Worm (Caenorhabditis elegans) whole organism, L1 larva: Measurements from ENCODE around the gene Y11D7A.5.
"Not testable (repeated sequence)": the region's sequence is repeated elsewhere in the genome, so short reads cannot be mapped to it uniquely, and the experiment has no call there.

Source experiments
- C16A3.4 ChIP-seq: fragments of 150-350 bp; optimal IDR thresholded peaks from 2 replicates; lab custom pipeline; 2014; ENCODE audit warnings: missing biosample characterization, missing genetic modification characterization
- Y116A8C.19 ChIP-seq: sonication (generic microtip); optimal IDR thresholded peaks from 2 replicates; lab custom pipeline; 2016; ENCODE audit warnings: missing compliant biosample characterization, missing genetic modification characterization, borderline replicate concordance
- aly-2 ChIP-seq: fragments of 150-350 bp; optimal IDR thresholded peaks from 2 replicates; lab custom pipeline; 2014; ENCODE audit warnings: missing biosample characterization, missing genetic modification characterization
- blmp-1 ChIP-seq: fragments of 150-350 bp; optimal IDR thresholded peaks from 2 replicates; lab custom pipeline; 2014; ENCODE audit warnings: missing biosample characterization, missing genetic modification characterization
- ceh-63 ChIP-seq: fragments of 200-800 bp; sonication (Bioruptor generic); optimal IDR thresholded peaks from 2 replicates; lab custom pipeline; 2018; ENCODE audit warnings: mild to moderate bottlenecking, missing genetic modification characterization, missing compliant biosample characterization
- ceh-8 ChIP-seq: fragments of 200-800 bp; sonication (Bioruptor generic); optimal IDR thresholded peaks from 2 replicates; lab custom pipeline; 2018; ENCODE audit warnings: mild to moderate bottlenecking, missing genetic modification characterization, moderate library complexity, missing compliant biosample characterization
- ceh-88 ChIP-seq: fragments of 200-800 bp; sonication (Bioruptor generic); IDR thresholded peaks from 2 replicates; pipeline ENCODE4 v1.3.6; 2022; ENCODE audit warnings: missing genetic modification characterization, missing compliant biosample characterization
- efl-1 ChIP-seq, 4 experiments: fragments of 150-350 bp; optimal IDR thresholded peaks in 3 of 4; peaks in 1 of 4; 1 replicate in 1 of 4; 2 replicates in 3 of 4; lab custom pipeline; 2014; ENCODE audit warnings: missing biosample characterization in 2 of 4, missing genetic modification characterization in 2 of 4, missing genetic modification reagents in 2 of 4
- elt-3 ChIP-seq, 6 experiments: fragments of 150-350 bp in 1 of 6; sonication (generic microtip); optimal IDR thresholded peaks; 2 replicates each; lab custom pipeline; 2017 to 2018; ENCODE audit warnings: missing biosample characterization in 6 of 6, missing genetic modification characterization in 6 of 6, inconsistent platforms in 1 of 6
- fkh-4 ChIP-seq: sonication (generic microtip); optimal IDR thresholded peaks from 2 replicates; lab custom pipeline; 2016; ENCODE audit warnings: missing compliant biosample characterization, missing genetic modification characterization, borderline replicate concordance
- fkh-8 ChIP-seq: sonication (generic microtip); optimal IDR thresholded peaks from 2 replicates; lab custom pipeline; 2016; ENCODE audit warnings: mild to moderate bottlenecking, missing genetic modification characterization, missing compliant biosample characterization
- fos-1 ChIP-seq: fragments of 150-350 bp; optimal IDR thresholded peaks from 2 replicates; lab custom pipeline; 2014; ENCODE audit warnings: missing biosample characterization, missing genetic modification characterization
- hlh-4 ChIP-seq: sonication (generic microtip); optimal IDR thresholded peaks from 2 replicates; lab custom pipeline; 2016; ENCODE audit warnings: mild to moderate bottlenecking, missing genetic modification characterization, missing compliant biosample characterization
- hpl-2 ChIP-seq: fragments of 150-350 bp; optimal IDR thresholded peaks from 2 replicates; lab custom pipeline; 2014; ENCODE audit warnings: missing biosample characterization, missing genetic modification reagents, missing genetic modification characterization
- isw-1 ChIP-seq: fragments of 200-800 bp; sonication (Bioruptor generic); IDR thresholded peaks from 2 replicates; pipeline ENCODE4 v1.3.6; 2022; ENCODE audit warnings: missing genetic modification characterization, missing compliant biosample characterization
- lin-35 ChIP-seq, 2 experiments: fragments of 150-350 bp; optimal IDR thresholded peaks; 2 replicates each; lab custom pipeline; 2014; ENCODE audit warnings: missing biosample characterization in 2 of 2, missing genetic modification characterization in 2 of 2, missing genetic modification reagents in 2 of 2
- nhr-11 ChIP-seq: fragments of 150-350 bp; optimal IDR thresholded peaks from 2 replicates; lab custom pipeline; 2014; ENCODE audit warnings: missing biosample characterization, missing genetic modification characterization
- nhr-12 ChIP-seq: sonication (generic microtip); optimal IDR thresholded peaks from 2 replicates; lab custom pipeline; 2017; ENCODE audit warnings: missing biosample characterization, missing genetic modification characterization
- nhr-20 ChIP-seq: sonication (generic microtip); optimal IDR thresholded peaks from 2 replicates; lab custom pipeline; 2016; ENCODE audit warnings: mild to moderate bottlenecking, missing genetic modification characterization, missing compliant biosample characterization
- nhr-28 ChIP-seq: fragments of 150-350 bp; optimal IDR thresholded peaks from 2 replicates; lab custom pipeline; 2014; ENCODE audit warnings: missing biosample characterization, missing genetic modification characterization
- nhr-76 ChIP-seq: sonication (generic microtip); optimal IDR thresholded peaks from 2 replicates; lab custom pipeline; 2017; ENCODE audit warnings: missing biosample characterization, missing genetic modification characterization
- nhr-77 ChIP-seq: fragments of 150-350 bp; optimal IDR thresholded peaks from 2 replicates; lab custom pipeline; 2014; ENCODE audit warnings: missing biosample characterization, missing genetic modification characterization
- nhr-84 ChIP-seq: sonication (generic microtip); optimal IDR thresholded peaks from 2 replicates; lab custom pipeline; 2017; ENCODE audit warnings: missing biosample characterization, missing genetic modification characterization
- nhr-85 ChIP-seq: sonication (generic microtip); peaks from one replicate; lab custom pipeline; 2016; ENCODE audit warnings: missing genetic modification characterization, inconsistent platforms, missing compliant biosample characterization
- pax-3 ChIP-seq: fragments of 200-800 bp; sonication (Bioruptor generic); optimal IDR thresholded peaks from 2 replicates; lab custom pipeline; 2018; ENCODE audit warnings: mild to moderate bottlenecking, missing genetic modification characterization, moderate library complexity, missing compliant biosample characterization
- skn-1 ChIP-seq: fragments of 150-350 bp; optimal IDR thresholded peaks from 2 replicates; lab custom pipeline; 2014; ENCODE audit warnings: missing biosample characterization, missing genetic modification characterization
- snu-23 ChIP-seq: sonication (generic microtip); optimal IDR thresholded peaks from 2 replicates; lab custom pipeline; 2016; ENCODE audit warnings: missing genetic modification characterization, missing compliant biosample characterization
- sptf-1 ChIP-seq: fragments of 150-350 bp; optimal IDR thresholded peaks from 2 replicates; lab custom pipeline; 2014; ENCODE audit warnings: missing biosample characterization, missing genetic modification characterization
- unc-130 ChIP-seq: fragments of 150-350 bp; optimal IDR thresholded peaks from 2 replicates; lab custom pipeline; 2017; ENCODE audit warnings: missing biosample characterization, missing genetic modification characterization, inconsistent platforms
- unc-30 ChIP-seq: sonication (generic microtip); optimal IDR thresholded peaks from 2 replicates; lab custom pipeline; 2017; ENCODE audit warnings: missing biosample characterization, missing genetic modification characterization
- unc-86 ChIP-seq: sonication (generic microtip); optimal IDR thresholded peaks from 2 replicates; lab custom pipeline; 2016; ENCODE audit warnings: missing genetic modification characterization, missing compliant biosample characterization
- unc-98 ChIP-seq: fragments of 200-800 bp; sonication (Bioruptor generic); IDR thresholded peaks from 2 replicates; pipeline ENCODE4 v1.3.6; 2022; ENCODE audit warnings: missing genetic modification characterization, missing compliant biosample characterization
- vab-15 ChIP-seq: sonication (generic microtip); optimal IDR thresholded peaks from 2 replicates; lab custom pipeline; 2017; ENCODE audit warnings: missing genotype, mild to moderate bottlenecking, missing genetic modification characterization, missing compliant biosample characterization
- zag-1 ChIP-seq: fragments of 150-350 bp; optimal IDR thresholded peaks from 2 replicates; lab custom pipeline; 2014; ENCODE audit warnings: missing biosample characterization, missing genetic modification characterization
- zip-4 ChIP-seq: fragments of 200-800 bp; sonication (Bioruptor generic); optimal IDR thresholded peaks from 2 replicates; lab custom pipeline; 2018; ENCODE audit warnings: mild to moderate bottlenecking, missing genetic modification characterization, moderate library complexity, missing compliant biosample characterization

The Y11D7A.5 gene

ce11 chrIV:9256865-9257264, 11.5 kb upstream of the Y11D7A.5 start:
- no peak for TF ChIP-seq ceh-8 (GFP tag; lab: Kevin White, UChicago)
- no peak for TF ChIP-seq nhr-20
- TF ChIP-seq nhr-77 (tag; lab: Kevin White, UChicago): no peak
- TF ChIP-seq skn-1 (tag; lab: Kevin White, UChicago): no peak
- no peak for TF ChIP-seq hlh-4 (tag; lab: Kevin White, UChicago)

- TF ChIP-seq lin-35 (GFP tag; optimal IDR thresholded peaks at IDR 0.05; lab: Kevin White, UChicago): no peak
- no peak for TF ChIP-seq aly-2 (tag; lab: Kevin White, UChicago)
- no peak for TF ChIP-seq hpl-2 (GFP tag; lab: Kevin White, UChicago)
- no peak for TF ChIP-seq fkh-8
- TF ChIP-seq unc-130: no peak
- no peak for TF ChIP-seq ceh-88 (GFP tag; lab: Robert Waterston, UW)
- no peak for TF ChIP-seq nhr-12 (tag; lab: Kevin White, UChicago)
- no peak for TF ChIP-seq pax-3 (tag; lab: Kevin White, UChicago)
- no peak for TF ChIP-seq blmp-1 (tag; lab: Kevin White, UChicago)
- no peak for TF ChIP-seq Y116A8C.19 (tag; lab: Kevin White, UChicago)
- no peak for TF ChIP-seq elt-3 (tag; optimal IDR thresholded peaks at IDR 0.05; lab: Kevin White, UChicago)
- no peak for TF ChIP-seq nhr-28 (tag; lab: Kevin White, UChicago)
Observed at ce11 chrIV:9256017-9256416, 10.7 kb upstream of the Y11D7A.5 start, which contains the start of gene Y11D7A.9. Y11D7A.9 (minus strand) TSS chrIV:9256117.

ce11 chrIV:9251079-9251478, 5.8 kb upstream of the Y11D7A.5 start, which contains the start of gene Y11D7A.8:
Y11D7A.8 (plus strand) TSS chrIV:9251379.
- TF ChIP-seq lin-35 (GFP tag; optimal IDR thresholded peaks at IDR 0.05; lab: Kevin White, UChicago) (no peak), efl-1 (optimal IDR thresholded peaks at IDR 0.05; lab: Kevin White, UChicago) (no peak), efl-1 (GFP tag; optimal IDR thresholded peaks at IDR 0.05 in 1 of 2; lab: Kevin White, UChicago) (peak in 1 of 2 experiments; percentile 83)
- TF ChIP-seq, all 84 proteins: peak for 1

- TF ChIP-seq nhr-84 (tag; lab: Kevin White, UChicago); fkh-8; C16A3.4 (tag; lab: Kevin White, UChicago): not testable (repeated sequence)
Observed at ce11 chrIV:9249219-9249618, 3.9 kb upstream of the Y11D7A.5 start, which contains the start of gene Y11D7A.7. Y11D7A.7 (plus strand) TSS chrIV:9249519.

ce11 chrIV:9243670-9244069, 1.7 kb downstream of the Y11D7A.5 start, which contains the start of gene rab-28:
rab-28 (minus strand) TSS chrIV:9244012.
- no peak for TF ChIP-seq vab-15
- TF ChIP-seq unc-98 (GFP tag; lab: Robert Waterston, UW): no peak
- TF ChIP-seq nhr-85 (tag; lab: Kevin White, UChicago): no peak
- no peak for TF ChIP-seq zag-1 (tag; lab: Kevin White, UChicago)
- no peak for TF ChIP-seq sptf-1 (tag; lab: Kevin White, UChicago)
- TF ChIP-seq fkh-4 (tag; lab: Kevin White, UChicago): no peak
- TF ChIP-seq snu-23 (GFP tag; lab: Kevin White, UChicago): no peak
- TF ChIP-seq nhr-76 (tag; lab: Kevin White, UChicago): no peak
- TF ChIP-seq nhr-11: no peak
- TF ChIP-seq unc-30 (tag; lab: Kevin White, UChicago): no peak
- no peak for TF ChIP-seq fkh-8
- no peak for TF ChIP-seq isw-1 (GFP tag; lab: Robert Waterston, UW)
- TF ChIP-seq nhr-12 (tag; lab: Kevin White, UChicago): no peak
- TF ChIP-seq hpl-2 (GFP tag; lab: Kevin White, UChicago): no peak
- no peak for TF ChIP-seq fos-1 (tag; lab: Kevin White, UChicago)
- no peak for TF ChIP-seq unc-86 (tag; lab: Kevin White, UChicago)
- no peak for TF ChIP-seq ceh-88 (GFP tag; lab: Robert Waterston, UW)
- TF ChIP-seq ceh-63 (GFP tag; lab: Kevin White, UChicago): no peak
- TF ChIP-seq zip-4 (GFP tag; lab: Kevin White, UChicago): no peak
- TF ChIP-seq elt-3 (tag; optimal IDR thresholded peaks at IDR 0.05; lab: Kevin White, UChicago): no peak
- TF ChIP-seq, all 84 proteins: peak for 0
